Fruit fly (Drosophila melanogaster): Measurements from ENCODE around the gene SmB.

- TF ChIP-seq CG8478 (optimal IDR thresholded peaks at IDR 0.05), result no peak
- TF ChIP-seq CTCF (optimal IDR thresholded peaks at IDR 0.05), result no peak
These were observed 15.8 kb upstream of the SmB start, which contains the start of gene loh for dm6 chr2L:10442048-10442790.
